Worm (Caenorhabditis elegans) whole organism, mixed stage, embryonic: Measurements from ENCODE around the gene rcan-1.

Experiments used
- bed-3 ChIP-seq: fragments of 200-800 bp; sonication (Bioruptor generic); optimal IDR thresholded peaks from 3 replicates; lab custom pipeline; 2018; ENCODE audit warnings: mild to moderate bottlenecking, missing genetic modification characterization, moderate library complexity, missing compliant biosample characterization
- ces-1 ChIP-seq: fragments of 150-350 bp; optimal IDR thresholded peaks from 2 replicates; lab custom pipeline; 2014; ENCODE audit warnings: missing biosample characterization, missing genetic modification reagents, missing genetic modification characterization
- elt-1 ChIP-seq: sonication (generic microtip); optimal IDR thresholded peaks from 2 replicates; lab custom pipeline; 2017; ENCODE audit warnings: missing genetic modification characterization, mild to moderate bottlenecking, missing compliant biosample characterization, antibody characterized with exemption, moderate library complexity, borderline replicate concordance; ENCODE audit not compliant: insufficient read depth
- elt-3 ChIP-seq: fragments of 150-350 bp; optimal IDR thresholded peaks from 2 replicates; lab custom pipeline; 2014; ENCODE audit warnings: missing biosample characterization, missing genetic modification characterization
- ham-2 ChIP-seq: fragments of 200-800 bp; sonication (Bioruptor generic); optimal IDR thresholded peaks from 2 replicates; lab custom pipeline; 2018; ENCODE audit warnings: mild to moderate bottlenecking, missing genetic modification characterization, missing compliant biosample characterization
- lsy-2 ChIP-seq: fragments of 150-350 bp; optimal IDR thresholded peaks from 2 replicates; lab custom pipeline; 2014; ENCODE audit warnings: missing biosample characterization, missing genetic modification characterization
- mab-5 ChIP-seq: fragments of 150-350 bp; optimal IDR thresholded peaks from 2 replicates; lab custom pipeline; 2014; ENCODE audit warnings: missing biosample characterization, missing genetic modification characterization
- nhr-28 ChIP-seq: fragments of 150-350 bp; optimal IDR thresholded peaks from 2 replicates; lab custom pipeline; 2014; ENCODE audit warnings: missing biosample characterization, missing genetic modification characterization
- pha-4 ChIP-seq: fragments of 150-350 bp; optimal IDR thresholded peaks from 2 replicates; lab custom pipeline; 2018; ENCODE audit warnings: missing biosample characterization, missing genetic modification reagents, missing genetic modification characterization
- snpc-4 ChIP-seq: fragments of 150-350 bp; optimal IDR thresholded peaks from 2 replicates; lab custom pipeline; 2014; ENCODE audit warnings: missing biosample characterization, missing genetic modification characterization
- unc-62 ChIP-seq: fragments of 150-350 bp; optimal IDR thresholded peaks from 2 replicates; lab custom pipeline; 2014; ENCODE audit warnings: missing biosample characterization, missing genetic modification reagents, missing genetic modification characterization
- ztf-11 ChIP-seq: fragments of 150-350 bp; optimal IDR thresholded peaks from 2 replicates; lab custom pipeline; 2014; ENCODE audit warnings: missing biosample characterization, missing genetic modification characterization

- TF ChIP-seq snpc-4 (tag; lab: Kevin White, UChicago) (no peak), mab-5 (no peak), ztf-11 (tag; lab: Kevin White, UChicago) (no peak), pha-4 (tag; lab: Kevin White, UChicago) (no peak), ces-1 (GFP tag; lab: Kevin White, UChicago) (no peak), elt-3 (tag; lab: Kevin White, UChicago) (no peak), bed-3 (GFP tag; lab: Kevin White, UChicago) (no peak), ham-2 (GFP tag; lab: Kevin White, UChicago) (no peak), lsy-2 (tag; lab: Kevin White, UChicago) (no peak), elt-1 (tag; lab: Kevin White, UChicago) (no peak), unc-62 (GFP tag; lab: Kevin White, UChicago) (no peak), nhr-28 (tag; lab: Kevin White, UChicago) (no peak)
Observed at ce11 chrIII:5677790-5678189, 6.1 kb downstream of the rcan-1 start, which contains the start of gene F54E7.9.
